Worm (Caenorhabditis elegans): ENCODE results near the gene clec-72.

clec-72 gene

ce11 chrIV:3979525-3979924 is 34.9 kb downstream of the clec-72 start, which contains the start of gene srh-222:
TSS of gene srh-222 (plus strand) at chrIV:3979825.
- no peak for TF ChIP-seq ref-1 (GFP tag; conservative IDR thresholded peaks at IDR 0.05)
- TF ChIP-seq T22C8.4 (GFP tag; IDR thresholded peaks at IDR 0.05): no peak
- TF ChIP-seq med-1 (GFP tag; optimal IDR thresholded peaks at IDR 0.05; ENCODE audit: insufficient read depth): no peak
- no peak for TF ChIP-seq ztf-29 (GFP tag; IDR thresholded peaks at IDR 0.05)
- TF ChIP-seq flt-1 (GFP tag; IDR thresholded peaks at IDR 0.05): no peak
- no peak for TF ChIP-seq ztf-23 (GFP tag; IDR thresholded peaks at IDR 0.05)
- no peak for TF ChIP-seq cog-1 (tag; optimal IDR thresholded peaks at IDR 0.05)
- TF ChIP-seq tab-1 (GFP tag; IDR thresholded peaks at IDR 0.05): no peak
- TF ChIP-seq klf-2 (GFP tag; conservative IDR thresholded peaks at IDR 0.05): no peak

- TF ChIP-seq ref-1 (GFP tag; conservative IDR thresholded peaks at IDR 0.05) (no peak), ztf-23 (GFP tag; IDR thresholded peaks at IDR 0.05) (no peak), klf-2 (GFP tag; conservative IDR thresholded peaks at IDR 0.05) (no peak), cog-1 (tag; optimal IDR thresholded peaks at IDR 0.05) (no peak), flt-1 (GFP tag; IDR thresholded peaks at IDR 0.05) (no peak), med-1 (GFP tag; optimal IDR thresholded peaks at IDR 0.05; ENCODE audit: insufficient read depth) (no peak), ztf-29 (GFP tag; IDR thresholded peaks at IDR 0.05) (no peak), tab-1 (GFP tag; IDR thresholded peaks at IDR 0.05) (no peak)
Observed at ce11 chrIV:3981601-3982000, 37.0 kb downstream of the clec-72 start, which contains the start of gene srh-223. TSS of gene srh-223 (plus strand) at chrIV:3981901.

- TF ChIP-seq ref-1 (GFP tag; conservative IDR thresholded peaks at IDR 0.05): no peak
- no peak for TF ChIP-seq flt-1 (GFP tag; IDR thresholded peaks at IDR 0.05)
- TF ChIP-seq klf-2 (GFP tag; conservative IDR thresholded peaks at IDR 0.05): no peak
- no peak for TF ChIP-seq cog-1 (tag; optimal IDR thresholded peaks at IDR 0.05)
Observed at ce11 chrIV:3988132-3988531, 43.5 kb downstream of the clec-72 start.

ce11 chrIV:3988638-3989152 is 44.1 kb downstream of the clec-72 start, which contains the start of gene clec-78:
TSS of gene clec-78 (plus strand) at chrIV:3989102.
- no peak for TF ChIP-seq cog-1 (tag; optimal IDR thresholded peaks at IDR 0.05)
- no peak for TF ChIP-seq T22C8.4 (GFP tag; IDR thresholded peaks at IDR 0.05)
- no peak for TF ChIP-seq ref-1 (GFP tag; conservative IDR thresholded peaks at IDR 0.05)
- TF ChIP-seq klf-2 (GFP tag; conservative IDR thresholded peaks at IDR 0.05): no peak
- no peak for TF ChIP-seq flt-1 (GFP tag; IDR thresholded peaks at IDR 0.05)
- no peak for TF ChIP-seq tab-1 (GFP tag; IDR thresholded peaks at IDR 0.05)
- TF ChIP-seq med-1 (GFP tag; optimal IDR thresholded peaks at IDR 0.05; ENCODE audit: insufficient read depth): no peak
- no peak for TF ChIP-seq ztf-29 (GFP tag; IDR thresholded peaks at IDR 0.05)
- no peak for TF ChIP-seq ztf-23 (GFP tag; IDR thresholded peaks at IDR 0.05)

- no peak for TF ChIP-seq klf-2 (GFP tag; conservative IDR thresholded peaks at IDR 0.05)
Observed at ce11 chrIV:3993292-3993691, 48.7 kb downstream of the clec-72 start, which contains the start of gene F47C12.6. TSS of gene F47C12.6 (minus strand) at chrIV:3993392.

ce11 chrIV:3994318-3994717 is 49.7 kb downstream of the clec-72 start, which contains the start of gene F47C12.13:
TSS of gene F47C12.13 (minus strand) at chrIV:3994418.
- TF ChIP-seq cog-1 (tag; optimal IDR thresholded peaks at IDR 0.05) (no peak), tab-1 (GFP tag; IDR thresholded peaks at IDR 0.05) (no peak), ref-1 (GFP tag; conservative IDR thresholded peaks at IDR 0.05) (no peak), flt-1 (GFP tag; IDR thresholded peaks at IDR 0.05) (no peak), T22C8.4 (GFP tag; IDR thresholded peaks at IDR 0.05) (no peak), klf-2 (GFP tag; conservative IDR thresholded peaks at IDR 0.05) (no peak), ztf-23 (GFP tag; IDR thresholded peaks at IDR 0.05) (no peak), med-1 (GFP tag; optimal IDR thresholded peaks at IDR 0.05; ENCODE audit: insufficient read depth) (no peak), ztf-29 (GFP tag; IDR thresholded peaks at IDR 0.05) (no peak)

- TF ChIP-seq cog-1 (tag; optimal IDR thresholded peaks at IDR 0.05) (no peak), med-1 (GFP tag; optimal IDR thresholded peaks at IDR 0.05; ENCODE audit: insufficient read depth) (no peak), tab-1 (GFP tag; IDR thresholded peaks at IDR 0.05) (no peak), T22C8.4 (GFP tag; IDR thresholded peaks at IDR 0.05) (no peak), flt-1 (GFP tag; IDR thresholded peaks at IDR 0.05) (no peak), ref-1 (GFP tag; conservative IDR thresholded peaks at IDR 0.05) (no peak), ztf-23 (GFP tag; IDR thresholded peaks at IDR 0.05) (no peak), ztf-29 (GFP tag; IDR thresholded peaks at IDR 0.05) (no peak), klf-2 (GFP tag; conservative IDR thresholded peaks at IDR 0.05) (no peak)
Observed at ce11 chrIV:3995384-3995783, 50.8 kb downstream of the clec-72 start, which contains the start of gene F47C12.7. TSS of gene F47C12.7 (minus strand) at chrIV:3995484.
